Worm (Caenorhabditis elegans): Measurements from ENCODE around the gene F17C11.22.

DNA sequence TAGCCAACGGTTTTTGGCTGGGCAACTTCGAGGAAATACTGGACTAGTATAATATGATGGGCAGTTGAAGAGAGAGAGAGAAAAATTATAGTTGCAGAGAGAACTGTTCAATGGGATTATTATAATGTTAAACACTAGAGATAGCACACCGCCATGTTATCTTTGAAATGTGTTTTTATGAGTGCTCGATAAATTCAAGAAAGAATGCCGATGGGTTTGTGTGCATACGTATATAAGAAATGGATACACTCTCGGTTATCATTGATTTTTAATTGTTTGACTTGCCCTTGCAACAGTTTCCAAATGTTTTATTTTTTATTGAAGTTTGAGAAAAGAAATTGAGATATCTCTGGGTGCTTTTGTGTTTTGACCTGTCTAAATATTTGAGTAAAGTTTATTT, 33.3 kb downstream of the F17C11.22 start, which contains the start of gene F17C11.12:
- TF ChIP-seq R02D3.7 (tag; optimal IDR thresholded peaks at IDR 0.05) (no peak), lin-39 (tag; optimal IDR thresholded peaks at IDR 0.05) (no peak), ztf-11 (tag; optimal IDR thresholded peaks at IDR 0.05) (no peak), lin-1 (GFP tag; IDR thresholded peaks at IDR 0.05) (no peak), nhr-76 (tag; optimal IDR thresholded peaks at IDR 0.05) (no peak), ces-1 (GFP tag; optimal IDR thresholded peaks at IDR 0.05) (no peak), nhr-6 (tag; optimal IDR thresholded peaks at IDR 0.05) (no peak), ZK546.5 (tag; optimal IDR thresholded peaks at IDR 0.05) (no peak), hmg-1.1 (GFP tag; IDR thresholded peaks at IDR 0.05) (no peak), dpl-1 (GFP tag; optimal IDR thresholded peaks at IDR 0.05) (no peak), madf-9 (GFP tag; conservative IDR thresholded peaks at IDR 0.05) (no peak), zip-11 (GFP tag; IDR thresholded peaks at IDR 0.05) (no peak), lsy-2 (tag; optimal IDR thresholded peaks at IDR 0.05) (no peak)

Measured in whole organism, L4 larva.